Worm (Caenorhabditis elegans): Measurements from ENCODE around the gene irg-7.

DNA sequence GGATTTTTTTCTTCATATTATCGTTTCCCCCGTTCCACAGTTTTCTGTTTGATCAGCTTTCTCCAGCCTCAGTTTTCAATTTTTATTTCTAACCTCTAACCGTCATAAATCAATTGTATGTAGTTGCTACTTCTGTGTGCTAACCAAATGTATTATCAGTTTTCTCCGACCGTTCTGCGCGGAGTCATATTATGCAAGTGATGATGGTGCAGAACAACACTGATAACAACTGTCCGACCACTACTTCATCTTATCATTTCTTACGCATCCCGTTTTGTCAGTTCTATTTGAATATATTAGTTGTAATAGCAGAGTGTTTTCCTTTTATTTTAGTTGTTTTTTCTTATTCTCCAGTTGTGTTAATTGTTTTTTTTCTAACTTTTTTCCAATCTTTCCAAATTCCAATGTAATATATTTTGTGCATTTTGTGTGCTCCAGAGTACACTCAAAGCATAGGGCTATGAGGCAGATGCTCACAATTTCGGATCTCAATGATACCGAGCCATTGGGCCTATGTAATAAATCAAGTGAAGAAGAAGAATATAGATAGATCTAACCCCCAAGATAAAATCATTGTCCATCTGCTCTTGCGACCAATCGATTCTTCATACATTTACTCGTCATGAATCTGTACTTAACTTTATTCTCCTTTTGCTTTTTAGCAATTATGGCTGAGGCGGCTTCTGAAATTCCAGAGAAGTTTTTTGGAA, 13.5 kb upstream of the irg-7 start, which contains the start of gene lbp-3:
- no peak for TF ChIP-seq nhr-237 (tag; optimal IDR thresholded peaks at IDR 0.05)
- TF ChIP-seq elt-3 (tag; optimal IDR thresholded peaks at IDR 0.05) = no peak
- no peak for TF ChIP-seq ces-1 (GFP tag; optimal IDR thresholded peaks at IDR 0.05)
- TF ChIP-seq lsy-2 (tag; optimal IDR thresholded peaks at IDR 0.05) = no peak
- TF ChIP-seq nhr-28 (tag; optimal IDR thresholded peaks at IDR 0.05) = no peak

Measured in whole organism, mixed stage, embryonic.